Fruit fly (Drosophila melanogaster): ENCODE measurements around the gene CG14932.
A peak's percentile ranks its signal among the peaks of the same experiment; 100 is the strongest.

Gene CG14932

dm6 chr2L:11808702-11809583 lies 19.2 kb downstream of the CG14932 start, which contains the start of gene crol (continued):
- TF ChIP-seq exex (tag; optimal IDR thresholded peaks at IDR 0.05) (peak; percentile 15), Elba2 (GFP tag; optimal IDR thresholded peaks at IDR 0.05) (peak; percentile 100), CG14441 (GFP tag; IDR thresholded peaks at IDR 0.05) (no peak), CG11695 (GFP tag; IDR thresholded peaks at IDR 0.05) (no peak), Hand (GFP tag; optimal IDR thresholded peaks at IDR 0.05) (no peak), CG12942 (GFP tag; optimal IDR thresholded peaks at IDR 0.05) (peak; percentile 10), phol (tag; optimal IDR thresholded peaks at IDR 0.05) (peak; percentile 43), rib (GFP tag; IDR thresholded peaks at IDR 0.05) (0 out of 2 replicates have a peak, but pooled peaks have one; percentile 46), CG18619 (GFP tag; optimal IDR thresholded peaks at IDR 0.05) (no peak), CG4360 (GFP tag; IDR thresholded peaks at IDR 0.05) (no peak), Ravus (GFP tag; IDR thresholded peaks at IDR 0.05) (no peak), pita (GFP tag; optimal IDR thresholded peaks at IDR 0.05) (no peak), trem (tag; optimal IDR thresholded peaks at IDR 0.05) (peak; percentile 63), cg (GFP tag; optimal IDR thresholded peaks at IDR 0.05) (peak; percentile 92), br (optimal IDR thresholded peaks at IDR 0.05) (no peak), CG11723 (GFP tag; optimal IDR thresholded peaks at IDR 0.05) (no peak), CG33213 (GFP tag; optimal IDR thresholded peaks at IDR 0.05) (peak; percentile 31), CG16779 (GFP tag; IDR thresholded peaks at IDR 0.05) (no peak), CG43689 (GFP tag; IDR thresholded peaks at IDR 0.05) (no peak), ac (GFP tag; optimal IDR thresholded peaks at IDR 0.05) (no peak), CG12236 (GFP tag; optimal IDR thresholded peaks at IDR 0.05) (no peak), peb (GFP tag; IDR thresholded peaks at IDR 0.05) (no peak), HmgZ (tag; optimal IDR thresholded peaks at IDR 0.05) (peak; percentile 48), lov (optimal IDR thresholded peaks at IDR 0.05) (no peak), lov (GFP tag; IDR thresholded peaks at IDR 0.05) (no peak), CG8924 (tag; optimal IDR thresholded peaks at IDR 0.05) (peak; percentile 42), CG9932 (GFP tag; IDR thresholded peaks at IDR 0.05) (peak; percentile 59), ind (GFP tag; optimal IDR thresholded peaks at IDR 0.05) (no peak), Fer2 (tag; optimal IDR thresholded peaks at IDR 0.05) (no peak), Eip74EF (GFP tag; optimal IDR thresholded peaks at IDR 0.05) (no peak), Sin3A (optimal IDR thresholded peaks at IDR 0.05) (peak; percentile 63), lab (GFP tag; optimal IDR thresholded peaks at IDR 0.05) (peak; percentile 7), Usf (GFP tag; optimal IDR thresholded peaks at IDR 0.05) (no peak), CG16863 (GFP tag; optimal IDR thresholded peaks at IDR 0.05) (no peak), fru (optimal IDR thresholded peaks at IDR 0.05) (no peak), Dll (GFP tag; IDR thresholded peaks at IDR 0.05; ENCODE audit: partially characterized antibody) (peak; percentile 86), dm (GFP tag; optimal IDR thresholded peaks at IDR 0.05) (no peak), CG18262 (tag; optimal IDR thresholded peaks at IDR 0.05) (no peak), zf30C (GFP tag; optimal IDR thresholded peaks at IDR 0.05) (no peak), klu (GFP tag; IDR thresholded peaks at IDR 0.05) (no peak), CG13296 (GFP tag; optimal IDR thresholded peaks at IDR 0.05) (no peak), her (GFP tag; optimal IDR thresholded peaks at IDR 0.05) (no peak), slp2 (GFP tag; optimal IDR thresholded peaks at IDR 0.05) (no peak), CG8359 (GFP tag; optimal IDR thresholded peaks at IDR 0.05; ENCODE audit: borderline replicate concordance) (no peak), CG15269 (tag; optimal IDR thresholded peaks at IDR 0.05) (peak; percentile 1), kay (GFP tag; optimal IDR thresholded peaks at IDR 0.05) (no peak), HLHmδ (GFP tag; optimal IDR thresholded peaks at IDR 0.05) (no peak), CG12219 (GFP tag; optimal IDR thresholded peaks at IDR 0.05) (no peak), aop (GFP tag; IDR thresholded peaks at IDR 0.05) (peak; percentile 38; the same call in 1 of the 2 replicates), CG7928 (GFP tag; optimal IDR thresholded peaks at IDR 0.05) (no peak), org-1 (GFP tag; optimal IDR thresholded peaks at IDR 0.05) (no peak)

All from whole organism, embryonic.